Worm (Caenorhabditis elegans) whole organism, young adult: ENCODE results near the gene C27B7.5.
A peak's percentile ranks its signal among the peaks of the same experiment; 100 is the strongest.

Experiments used
- B0336.3 ChIP-seq: fragments of 200-800 bp; sonication (Bioruptor generic); IDR thresholded peaks from 2 replicates; pipeline ENCODE4 v1.3.6; 2022; ENCODE audit warnings: missing genetic modification characterization, missing compliant biosample characterization
- C06A6.2 ChIP-seq: fragments of 200-800 bp; sonication (Bioruptor generic); conservative IDR thresholded peaks from 2 replicates; pipeline ENCODE4 v1.3.6; 2022; ENCODE audit warnings: missing genetic modification characterization, missing compliant biosample characterization
- D2030.7 ChIP-seq: fragments of 200-800 bp; sonication (Bioruptor generic); IDR thresholded peaks from 2 replicates; pipeline ENCODE4 v1.3.6; 2022; ENCODE audit warnings: missing genetic modification reagents, missing genetic modification characterization, missing compliant biosample characterization
- F23B12.7 ChIP-seq: sonication (generic microtip); optimal IDR thresholded peaks from 2 replicates; lab custom pipeline; 2017; ENCODE audit warnings: missing genetic modification characterization, mild to moderate bottlenecking, missing compliant biosample characterization, antibody characterized with exemption, moderate library complexity; ENCODE audit not compliant: insufficient read depth
- F33H1.4 ChIP-seq: fragments of 200-800 bp; sonication (Bioruptor generic); IDR thresholded peaks from 2 replicates; pipeline ENCODE4 v1.3.6; 2022; ENCODE audit warnings: missing genetic modification reagents, missing genetic modification characterization, missing compliant biosample characterization
- F49E8.2 ChIP-seq: sonication (generic microtip); optimal IDR thresholded peaks from 3 replicates; lab custom pipeline; 2017; ENCODE audit warnings: missing genetic modification characterization, mild to moderate bottlenecking, missing compliant biosample characterization, antibody characterized with exemption, moderate library complexity; ENCODE audit not compliant: insufficient read depth
- Y53G8AR.9 ChIP-seq: fragments of 200-800 bp; sonication (Bioruptor generic); conservative IDR thresholded peaks from 2 replicates; pipeline ENCODE4 v1.3.6; 2022; ENCODE audit warnings: missing genetic modification reagents, missing genetic modification characterization, missing compliant biosample characterization
- Y56A3A.18 ChIP-seq: fragments of 200-800 bp; sonication (Bioruptor generic); IDR thresholded peaks from 2 replicates; pipeline ENCODE4 v1.3.6; 2022; ENCODE audit warnings: missing genetic modification reagents, missing genetic modification characterization, missing compliant biosample characterization
- ZK185.1 ChIP-seq: sonication (generic microtip); optimal IDR thresholded peaks from 2 replicates; lab custom pipeline; 2016; ENCODE audit warnings: mild to moderate bottlenecking, missing genetic modification characterization, missing compliant biosample characterization; ENCODE audit not compliant: poor library complexity, severe bottlenecking
- ama-1 ChIP-seq, 3 experiments: fragments of 150-350 bp in 1 of 3; sonication (generic microtip) in 2 of 3; optimal IDR thresholded peaks; 2 replicates each; lab custom pipeline; 2014 to 2018; ENCODE audit warnings: missing biosample characterization in 2 of 3, missing genetic modification characterization in 2 of 3, missing genetic modification reagents in 2 of 3
- aptf-3 ChIP-seq: fragments of 200-800 bp; sonication (Bioruptor generic); IDR thresholded peaks from 2 replicates; pipeline ENCODE4 v1.3.6; 2022; ENCODE audit warnings: missing genetic modification characterization, missing compliant biosample characterization
- atf-7 ChIP-seq: sonication (generic microtip); optimal IDR thresholded peaks from 2 replicates; lab custom pipeline; 2017; ENCODE audit warnings: mild to moderate bottlenecking, missing genetic modification characterization, missing compliant biosample characterization
- cebp-1 ChIP-seq, 2 experiments: fragments of 200-800 bp in 1 of 2; sonication (Bioruptor generic) in 1 of 2; sonication (generic microtip) in 1 of 2; IDR thresholded peaks in 1 of 2; optimal IDR thresholded peaks in 1 of 2; 2 replicates each; pipeline versions ENCODE4 v1.3.6 to Lab custom; 2017 to 2022; ENCODE audit warnings: missing compliant biosample characterization in 2 of 2, missing genetic modification characterization in 2 of 2, mild to moderate bottlenecking in 1 of 2, missing genetic modification reagents in 1 of 2, moderate library complexity in 1 of 2
- cebp-2 ChIP-seq: fragments of 200-800 bp; sonication (Bioruptor generic); IDR thresholded peaks from 2 replicates; pipeline ENCODE4 v1.3.6; 2022; ENCODE audit warnings: missing genetic modification characterization, missing compliant biosample characterization
- ceh-27 ChIP-seq: fragments of 200-800 bp; sonication (Bioruptor generic); optimal IDR thresholded peaks from 2 replicates; lab custom pipeline; 2018; ENCODE audit warnings: mild to moderate bottlenecking, missing genetic modification characterization, moderate library complexity, missing compliant biosample characterization
- dox-1 ChIP-seq: fragments of 200-800 bp; sonication (Bioruptor generic); IDR thresholded peaks from 2 replicates; pipeline ENCODE4 v1.3.6; 2022; ENCODE audit warnings: missing genetic modification reagents, missing genetic modification characterization, missing compliant biosample characterization
- dpff-1 ChIP-seq: sonication (generic microtip); optimal IDR thresholded peaks from 2 replicates; lab custom pipeline; 2017; ENCODE audit warnings: mild to moderate bottlenecking, missing genetic modification characterization, missing compliant biosample characterization
- efl-1 ChIP-seq: fragments of 150-350 bp; optimal IDR thresholded peaks from 2 replicates; lab custom pipeline; 2014; ENCODE audit warnings: missing biosample characterization, missing genetic modification reagents, missing genetic modification characterization
- gei-17 ChIP-seq: fragments of 200-800 bp; sonication (Bioruptor generic); optimal IDR thresholded peaks from 2 replicates; lab custom pipeline; 2018; ENCODE audit warnings: mild to moderate bottlenecking, missing genetic modification characterization, missing compliant biosample characterization
- him-1 ChIP-seq: sonication (generic microtip); optimal IDR thresholded peaks from 2 replicates; lab custom pipeline; 2016; ENCODE audit warnings: missing genotype, missing genetic modification reagents, missing genetic modification characterization, missing compliant biosample characterization
- let-526 ChIP-seq: fragments of 200-800 bp; sonication (Bioruptor generic); IDR thresholded peaks from 2 replicates; pipeline ENCODE4 v1.3.6; 2022; ENCODE audit warnings: missing genetic modification reagents, missing genetic modification characterization, missing compliant biosample characterization
- lin-35 ChIP-seq, 3 experiments: fragments of 150-350 bp in 2 of 3; sonication (generic microtip) in 1 of 3; optimal IDR thresholded peaks; 2 replicates each; lab custom pipeline; 2014 to 2018; ENCODE audit warnings: missing biosample characterization in 3 of 3, missing genetic modification characterization in 3 of 3, missing genetic modification reagents in 3 of 3
- lin-54 ChIP-seq: fragments of 200-800 bp; sonication (Bioruptor generic); optimal IDR thresholded peaks from 2 replicates; lab custom pipeline; 2018; ENCODE audit warnings: mild to moderate bottlenecking, missing genetic modification characterization, missing compliant biosample characterization
- lir-1 ChIP-seq: fragments of 200-800 bp; sonication (Bioruptor generic); conservative IDR thresholded peaks from 2 replicates; pipeline ENCODE4 v1.3.6; 2022; ENCODE audit warnings: missing genetic modification reagents, missing genetic modification characterization, missing compliant biosample characterization
- lsl-1 ChIP-seq: fragments of 200-800 bp; sonication (Bioruptor generic); optimal IDR thresholded peaks from 2 replicates; lab custom pipeline; 2018; ENCODE audit warnings: mild to moderate bottlenecking, missing genetic modification characterization, moderate library complexity, missing compliant biosample characterization
- madf-6 ChIP-seq: fragments of 200-800 bp; sonication (Bioruptor generic); IDR thresholded peaks from 2 replicates; pipeline ENCODE4 v1.3.6; 2022; ENCODE audit warnings: missing genetic modification reagents, missing genetic modification characterization, missing compliant biosample characterization
- madf-8 ChIP-seq: fragments of 200-800 bp; sonication (Bioruptor generic); conservative IDR thresholded peaks from 2 replicates; pipeline ENCODE4 v1.3.6; 2022; ENCODE audit warnings: missing genetic modification reagents, missing genetic modification characterization, missing compliant biosample characterization
- nfyb-1 ChIP-seq: fragments of 200-800 bp; sonication (Bioruptor generic); IDR thresholded peaks from 2 replicates; pipeline ENCODE4 v1.3.6; 2022; ENCODE audit warnings: missing genetic modification reagents, missing genetic modification characterization, missing compliant biosample characterization
- pbrm-1 ChIP-seq: fragments of 200-800 bp; sonication (Bioruptor generic); IDR thresholded peaks from 2 replicates; pipeline ENCODE4 v1.3.6; 2022; ENCODE audit warnings: missing genetic modification reagents, missing genetic modification characterization, missing compliant biosample characterization
- sdz-38 ChIP-seq: sonication (generic microtip); optimal IDR thresholded peaks from 2 replicates; lab custom pipeline; 2016; ENCODE audit warnings: missing genotype, missing genetic modification characterization, missing compliant biosample characterization
- snpc-1.3 ChIP-seq: sonication (generic microtip); optimal IDR thresholded peaks from 2 replicates; lab custom pipeline; 2017; ENCODE audit warnings: missing genetic modification characterization, mild to moderate bottlenecking, missing compliant biosample characterization, antibody characterized with exemption, moderate library complexity, missing genotype, missing genetic modification reagents; ENCODE audit not compliant: insufficient read depth
- snpc-4 ChIP-seq, 5 experiments: fragments of 150-350 bp in 1 of 5; sonication (generic microtip) in 4 of 5; optimal IDR thresholded peaks; 2 replicates each; lab custom pipeline; 2014 to 2018; ENCODE audit warnings: missing genetic modification characterization in 5 of 5, missing biosample characterization in 3 of 5, antibody characterized with exemption in 2 of 5, mild to moderate bottlenecking in 2 of 5, missing compliant biosample characterization in 2 of 5, missing genotype in 2 of 5, moderate library complexity in 2 of 5, missing genetic modification reagents in 1 of 5
- tbp1 ChIP-seq: fragments of 200-800 bp; sonication (Bioruptor generic); optimal IDR thresholded peaks from 2 replicates; lab custom pipeline; 2018; ENCODE audit warnings: mild to moderate bottlenecking, missing genetic modification characterization, missing compliant biosample characterization
- xnd-1 ChIP-seq: sonication (generic microtip); optimal IDR thresholded peaks from 2 replicates; lab custom pipeline; 2016; ENCODE audit warnings: missing genotype, missing genetic modification reagents, missing genetic modification characterization, missing compliant biosample characterization
- zfh-2 ChIP-seq: fragments of 200-800 bp; sonication (Bioruptor generic); conservative IDR thresholded peaks from 2 replicates; pipeline ENCODE4 v1.3.6; 2022; ENCODE audit warnings: missing genetic modification reagents, missing genetic modification characterization, missing compliant biosample characterization
- ztf-18 ChIP-seq: sonication (generic microtip); optimal IDR thresholded peaks from 2 replicates; lab custom pipeline; 2016; ENCODE audit warnings: missing genotype, mild to moderate bottlenecking, missing genetic modification characterization, missing compliant biosample characterization
- ztf-3 ChIP-seq: fragments of 200-800 bp; sonication (Bioruptor generic); optimal IDR thresholded peaks from 2 replicates; lab custom pipeline; 2018; ENCODE audit warnings: mild to moderate bottlenecking, missing genetic modification characterization, missing compliant biosample characterization

The C27B7.5 gene

DNA sequence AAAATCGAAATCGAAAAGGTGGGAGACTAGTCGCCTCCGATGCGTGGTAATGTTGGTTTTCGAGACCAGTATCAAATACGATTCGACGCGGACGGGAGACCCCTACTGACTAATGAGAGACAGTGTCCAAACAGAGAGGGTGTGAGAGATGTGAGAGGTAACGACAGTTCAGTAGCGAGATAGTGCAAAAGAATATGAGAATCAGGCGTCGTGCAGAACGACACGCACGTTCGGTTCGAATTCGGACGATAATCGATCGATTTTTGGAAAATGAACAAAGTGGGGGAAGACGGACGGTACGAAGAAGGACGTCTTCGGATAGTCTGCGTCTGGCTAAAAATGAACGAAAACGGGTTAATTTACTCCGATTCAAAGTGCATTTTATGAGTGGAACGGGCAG is 20.5 kb downstream of the C27B7.5 start, which contains the start of gene D1046.16 (continued):
- TF ChIP-seq snpc-4 (GFP tag; optimal IDR thresholded peaks at IDR 0.05; lab: Kevin White, UChicago), result no peak
- no peak for TF ChIP-seq snpc-4 (tag; optimal IDR thresholded peaks at IDR 0.05; lab: Kevin White, UChicago)
- no peak for TF ChIP-seq atf-7 (tag; lab: Kevin White, UChicago)
- no peak for TF ChIP-seq him-1
- no peak for TF ChIP-seq gei-17
- no peak for TF ChIP-seq zfh-2 (GFP tag; lab: Robert Waterston, UW)
- no peak for TF ChIP-seq cebp-2 (GFP tag; lab: Robert Waterston, UW)
- 0 out of 2 replicates have a peak, but pooled peaks have one; percentile 53 for TF ChIP-seq dox-1 (GFP tag; lab: Robert Waterston, UW)
- no peak for TF ChIP-seq lir-1
- TF ChIP-seq Y53G8AR.9 (GFP tag; lab: Robert Waterston, UW), result no peak
- no peak for TF ChIP-seq cebp-1 (GFP tag; IDR thresholded peaks at IDR 0.05; lab: Robert Waterston, UW)
- peak; percentile 26 for TF ChIP-seq cebp-1 (tag; optimal IDR thresholded peaks at IDR 0.05; lab: Kevin White, UChicago)
- TF ChIP-seq ama-1 (optimal IDR thresholded peaks at IDR 0.05; lab: Kevin White, UChicago), result no peak
- no peak for TF ChIP-seq ama-1 (GFP tag; optimal IDR thresholded peaks at IDR 0.05; lab: Kevin White, UChicago)
- no peak for TF ChIP-seq lin-35 (GFP tag; optimal IDR thresholded peaks at IDR 0.05; lab: Kevin White, UChicago)
- TF ChIP-seq dpff-1 (tag; lab: Kevin White, UChicago), result no peak
- TF ChIP-seq aptf-3 (GFP tag; lab: Robert Waterston, UW), result no peak
- no peak for TF ChIP-seq C06A6.2
- TF ChIP-seq F33H1.4 (GFP tag; lab: Robert Waterston, UW), result no peak
- TF ChIP-seq ceh-27 (GFP tag; lab: Kevin White, UChicago), result peak; percentile 51
- TF ChIP-seq, all 124 proteins: peak for 7

ce11 chrIV:8923381-8923780 is 21.9 kb downstream of the C27B7.5 start:
- TF ChIP-seq F23B12.7 (tag; lab: Kevin White, UChicago) (peak; percentile 9), ztf-18 (tag; lab: Kevin White, UChicago) (peak; percentile 94), F49E8.2 (peak; percentile 36), let-526 (GFP tag; lab: Robert Waterston, UW) (no peak), dox-1 (GFP tag; lab: Robert Waterston, UW) (0 out of 2 replicates have a peak, but pooled peaks have one; percentile 48), lin-54 (GFP tag; lab: Kevin White, UChicago) (peak; percentile 37), pbrm-1 (0 out of 2 replicates have a peak, but pooled peaks have one; percentile 7), madf-8 (peak; percentile 48), Y56A3A.18 (no peak), gei-17 (no peak), lsl-1 (GFP tag; lab: Kevin White, UChicago) (peak; percentile 87), ztf-3 (GFP tag; lab: Kevin White, UChicago) (no peak), tbp1 (GFP tag; lab: Kevin White, UChicago) (peak; percentile 4), B0336.3 (GFP tag; lab: Robert Waterston, UW) (no peak), xnd-1 (tag; lab: Kevin White, UChicago) (peak; percentile 50), D2030.7 (GFP tag; lab: Robert Waterston, UW) (peak; percentile 45; the same call in 1 of the 2 replicates), ZK185.1 (tag; lab: Kevin White, UChicago) (no peak), snpc-4 (GFP tag; optimal IDR thresholded peaks at IDR 0.05; lab: Kevin White, UChicago) (no peak), snpc-4 (tag; optimal IDR thresholded peaks at IDR 0.05; lab: Kevin White, UChicago) (peak in 1 of 4 experiments; percentile 41), snpc-1.3 (no peak), efl-1 (peak; percentile 29), madf-6 (GFP tag; lab: Robert Waterston, UW) (peak; percentile 63), sdz-38 (tag; lab: Kevin White, UChicago) (no peak), F33H1.4 (GFP tag; lab: Robert Waterston, UW) (0 out of 2 replicates have a peak, but pooled peaks have one; percentile 31), nfyb-1 (GFP tag; lab: Robert Waterston, UW) (no peak)
